Fruit fly (Drosophila melanogaster): ENCODE measurements around the gene CG9098.

The CG9098 gene

DNA sequence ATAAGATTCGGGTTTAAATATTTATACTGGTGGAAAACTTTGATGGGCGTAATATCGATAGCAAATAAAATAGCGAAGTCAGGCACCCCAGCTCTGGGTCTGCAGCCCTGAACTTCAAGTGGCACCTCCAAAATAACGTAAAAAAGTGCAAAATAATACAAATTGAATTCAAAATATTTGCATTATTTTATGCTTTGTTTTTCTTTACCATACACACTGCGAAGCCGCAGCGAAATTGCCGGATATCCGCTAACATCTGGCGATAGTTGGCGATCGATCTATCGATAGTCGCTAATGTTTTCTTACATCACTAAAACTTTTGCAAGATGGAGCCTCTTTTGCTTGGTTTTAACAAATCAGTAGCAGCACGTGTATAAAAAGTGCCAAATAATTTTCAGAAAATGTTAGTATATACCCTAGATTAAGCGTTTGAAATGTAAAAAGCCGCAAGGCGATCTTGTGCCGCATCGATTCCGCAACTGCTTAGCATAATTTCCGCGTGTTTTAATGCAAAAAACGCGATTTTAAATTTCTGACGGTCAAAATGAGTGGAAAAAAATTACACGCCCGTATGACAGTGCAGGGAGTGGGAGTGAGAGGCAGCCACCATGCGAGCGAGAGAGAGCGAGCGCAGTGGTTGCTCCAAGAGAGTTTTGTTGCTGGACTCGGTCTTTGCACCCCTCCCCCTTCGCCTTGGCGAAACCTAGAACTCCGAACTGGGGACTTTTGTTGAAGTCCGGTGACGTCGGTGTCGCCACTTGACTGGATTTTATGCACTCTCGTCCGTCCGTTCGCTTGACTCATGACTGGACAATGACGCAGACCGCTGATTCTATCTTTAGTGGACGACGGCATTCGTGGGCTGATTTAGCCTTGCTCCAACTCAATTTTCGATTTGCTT is 30.5 kb downstream of the CG9098 start, which contains the start of gene eIF4A (continued):
- TF ChIP-seq CG7928 (GFP tag; optimal IDR thresholded peaks at IDR 0.05), result peak; percentile 96
- no peak for TF ChIP-seq HLH3B (GFP tag; IDR thresholded peaks at IDR 0.05)
- peak; percentile 16 for TF ChIP-seq CG17385 (GFP tag; optimal IDR thresholded peaks at IDR 0.05)
- no peak for TF ChIP-seq jing (GFP tag; optimal IDR thresholded peaks at IDR 0.05)
- no peak for TF ChIP-seq tx (GFP tag; optimal IDR thresholded peaks at IDR 0.05)
- peak; percentile 91 for TF ChIP-seq Med (GFP tag)
- no peak for TF ChIP-seq CG34376 (GFP tag; optimal IDR thresholded peaks at IDR 0.05)
- TF ChIP-seq danr (GFP tag; IDR thresholded peaks at IDR 0.05), result no peak
- TF ChIP-seq Hr3 (GFP tag; optimal IDR thresholded peaks at IDR 0.05), result no peak
- TF ChIP-seq CG33557 (GFP tag; optimal IDR thresholded peaks at IDR 0.05), result peak; percentile 25
- TF ChIP-seq schlank (tag; optimal IDR thresholded peaks at IDR 0.05), result peak; percentile 19
- peak; percentile 20 for TF ChIP-seq CG13624 (GFP tag; optimal IDR thresholded peaks at IDR 0.05)
- no peak for TF ChIP-seq Xrp1 (GFP tag; IDR thresholded peaks at IDR 0.05)
- peak; percentile 26 for TF ChIP-seq Vsx1 (GFP tag; optimal IDR thresholded peaks at IDR 0.05)
- peak; percentile 15 for TF ChIP-seq CG2678 (tag; optimal IDR thresholded peaks at IDR 0.05)
- TF ChIP-seq Atf-2 (GFP tag; optimal IDR thresholded peaks at IDR 0.05), result no peak
- TF ChIP-seq CG15269 (tag; optimal IDR thresholded peaks at IDR 0.05), result no peak
- no peak for TF ChIP-seq az2 (GFP tag; optimal IDR thresholded peaks at IDR 0.05)
- no peak for TF ChIP-seq CG1602 (GFP tag; optimal IDR thresholded peaks at IDR 0.05)
- no peak for TF ChIP-seq CG7556 (GFP tag; optimal IDR thresholded peaks at IDR 0.05)
- TF ChIP-seq CG10431 (GFP tag; optimal IDR thresholded peaks at IDR 0.05), result no peak
- peak; percentile 47 for TF ChIP-seq CG17568 (GFP tag; optimal IDR thresholded peaks at IDR 0.05)
- TF ChIP-seq Myb (GFP tag; optimal IDR thresholded peaks at IDR 0.05), result peak; percentile 19
- TF ChIP-seq dmrt99B (tag; optimal IDR thresholded peaks at IDR 0.05), result no peak
- TF ChIP-seq CG6175 (GFP tag; IDR thresholded peaks at IDR 0.05), result no peak
- peak; percentile 42 for TF ChIP-seq bcd (GFP tag; optimal IDR thresholded peaks at IDR 0.05)
- peak; percentile 36 for TF ChIP-seq HmgD (GFP tag; optimal IDR thresholded peaks at IDR 0.05)
- peak; percentile 12 for TF ChIP-seq Ssrp (tag; optimal IDR thresholded peaks at IDR 0.05)
- no peak for TF ChIP-seq scrt (GFP tag; optimal IDR thresholded peaks at IDR 0.05)
- TF ChIP-seq CG15073 (GFP tag; optimal IDR thresholded peaks at IDR 0.05), result no peak
- peak; percentile 84 to 90 for TF ChIP-seq Trl (optimal IDR thresholded peaks at IDR 0.05)
- TF ChIP-seq Trl (GFP tag; optimal IDR thresholded peaks at IDR 0.05), result no peak
- no peak for TF ChIP-seq Sox100B (GFP tag; optimal IDR thresholded peaks at IDR 0.05)
- no peak for TF ChIP-seq disco-r (GFP tag; optimal IDR thresholded peaks at IDR 0.05)
- no peak for TF ChIP-seq croc (GFP tag; conservative IDR thresholded peaks at IDR 0.05)
- TF ChIP-seq CG32767 (GFP tag; IDR thresholded peaks at IDR 0.05), result no peak
- no peak for TF ChIP-seq tna (GFP tag; IDR thresholded peaks at IDR 0.05; ENCODE audit: partially characterized antibody)
- peak; percentile 61 for TF ChIP-seq yki (optimal IDR thresholded peaks at IDR 0.05)
- TF ChIP-seq amos (GFP tag; IDR thresholded peaks at IDR 0.05; ENCODE audit: partially characterized antibody), result no peak
- TF ChIP-seq CG15601 (tag; optimal IDR thresholded peaks at IDR 0.05), result peak; percentile 9
- TF ChIP-seq Sox102F (GFP tag; optimal IDR thresholded peaks at IDR 0.05), result no peak
- TF ChIP-seq CG9797 (GFP tag; optimal IDR thresholded peaks at IDR 0.05), result peak; percentile 8
- no peak for TF ChIP-seq Atf3 (GFP tag; optimal IDR thresholded peaks at IDR 0.05)
- TF ChIP-seq CG8089 (GFP tag; optimal IDR thresholded peaks at IDR 0.05), result no peak
- TF ChIP-seq Eip74EF (GFP tag; optimal IDR thresholded peaks at IDR 0.05), result no peak
- TF ChIP-seq Hr51 (GFP tag; optimal IDR thresholded peaks at IDR 0.05), result no peak
- peak; percentile 47 for TF ChIP-seq CG6813 (GFP tag; optimal IDR thresholded peaks at IDR 0.05)
- TF ChIP-seq CG4707 (GFP tag; optimal IDR thresholded peaks at IDR 0.05), result no peak
- no peak for TF ChIP-seq tup (GFP tag; optimal IDR thresholded peaks at IDR 0.05)

Data from whole organism, embryonic.